Worm (Caenorhabditis elegans) whole organism, L4 larva: ENCODE data around the gene hil-7.

Experiments used
- D1046.2 ChIP-seq: fragments of 200-800 bp; sonication (Bioruptor generic); IDR thresholded peaks from 2 replicates; pipeline ENCODE4 v1.3.6; 2022; ENCODE audit warnings: missing genetic modification characterization, missing compliant biosample characterization
- R02D3.7 ChIP-seq: fragments of 150-350 bp; sonication (generic microtip); optimal IDR thresholded peaks from 3 replicates; lab custom pipeline; 2014; ENCODE audit warnings: missing biosample characterization, missing genetic modification characterization
- Y48G9A.11 ChIP-seq: fragments of 200-800 bp; sonication (Bioruptor generic); IDR thresholded peaks from 2 replicates; pipeline ENCODE4 v1.3.6; 2022; ENCODE audit warnings: missing genetic modification reagents, missing genetic modification characterization, missing compliant biosample characterization
- aha-1 ChIP-seq: fragments of 150-350 bp; peaks from one replicate; lab custom pipeline; 2014; ENCODE audit warnings: missing biosample characterization, missing genetic modification characterization
- arid-1 ChIP-seq: fragments of 200-800 bp; sonication (Bioruptor generic); conservative IDR thresholded peaks from 2 replicates; pipeline ENCODE4 v1.3.6; 2022; ENCODE audit warnings: missing genetic modification reagents, missing genetic modification characterization, missing compliant biosample characterization
- attf-4 ChIP-seq: sonication (generic microtip); optimal IDR thresholded peaks from 3 replicates; lab custom pipeline; 2017; ENCODE audit warnings: missing biosample characterization, missing genetic modification characterization
- ceh-20 ChIP-seq: fragments of 200-800 bp; sonication (Bioruptor generic); IDR thresholded peaks from 2 replicates; pipeline ENCODE4 v1.3.6; 2022; ENCODE audit warnings: missing genetic modification reagents, missing genetic modification characterization, missing compliant biosample characterization
- ceh-32 ChIP-seq: sonication (generic microtip); optimal IDR thresholded peaks from 2 replicates; lab custom pipeline; 2016; ENCODE audit warnings: mild to moderate bottlenecking, missing genetic modification characterization, missing compliant biosample characterization; ENCODE audit not compliant: poor library complexity
- ceh-62 ChIP-seq: sonication (generic microtip); optimal IDR thresholded peaks from 2 replicates; lab custom pipeline; 2017; ENCODE audit warnings: missing biosample characterization, missing genetic modification characterization
- ctbp-1 ChIP-seq: fragments of 200-800 bp; sonication (Bioruptor generic); IDR thresholded peaks from 2 replicates; pipeline ENCODE4 v1.3.6; 2022; ENCODE audit warnings: missing genetic modification reagents, missing genetic modification characterization, missing compliant biosample characterization
- daf-16 ChIP-seq, 3 experiments: sonication (generic microtip); optimal IDR thresholded peaks; 2 replicates each; lab custom pipeline; 2016 to 2017; ENCODE audit warnings: missing genetic modification characterization in 3 of 3, missing genetic modification reagents in 3 of 3, mild to moderate bottlenecking in 2 of 3, missing compliant biosample characterization in 2 of 3, missing biosample characterization in 1 of 3, moderate library complexity in 1 of 3
- daf-8 ChIP-seq: fragments of 200-800 bp; sonication (Bioruptor generic); IDR thresholded peaks from 2 replicates; pipeline ENCODE4 v1.3.6; 2022; ENCODE audit warnings: missing genetic modification characterization, missing compliant biosample characterization
- dpl-1 ChIP-seq: fragments of 150-350 bp; optimal IDR thresholded peaks from 2 replicates; lab custom pipeline; 2014; ENCODE audit warnings: missing biosample characterization, missing genetic modification reagents, missing genetic modification characterization
- duxl-1 ChIP-seq: sonication (generic microtip); optimal IDR thresholded peaks from 2 replicates; lab custom pipeline; 2016; ENCODE audit warnings: mild to moderate bottlenecking, missing genetic modification characterization, moderate library complexity, missing compliant biosample characterization; ENCODE audit not compliant: poor library complexity
- dve-1 ChIP-seq: sonication (generic microtip); optimal IDR thresholded peaks from 2 replicates; lab custom pipeline; 2017; ENCODE audit warnings: antibody characterized with exemption, mild to moderate bottlenecking, missing genetic modification characterization, missing compliant biosample characterization; ENCODE audit not compliant: insufficient read depth
- egl-43 ChIP-seq: fragments of 200-800 bp; sonication (Bioruptor generic); IDR thresholded peaks from 2 replicates; pipeline ENCODE4 v1.3.6; 2022; ENCODE audit warnings: missing genetic modification reagents, missing genetic modification characterization, missing compliant biosample characterization
- hif-1 ChIP-seq, 2 experiments: sonication (generic microtip); optimal IDR thresholded peaks; 2 replicates each; lab custom pipeline; 2016 to 2017; ENCODE audit warnings: missing compliant biosample characterization in 2 of 2, missing genetic modification characterization in 2 of 2, missing genetic modification reagents in 2 of 2, missing genotype in 2 of 2, mild to moderate bottlenecking in 1 of 2
- hlh-11 ChIP-seq: fragments of 200-800 bp; sonication (Bioruptor generic); optimal IDR thresholded peaks from 2 replicates; lab custom pipeline; 2018; ENCODE audit warnings: mild to moderate bottlenecking, missing genetic modification characterization, missing compliant biosample characterization
- jun-1 ChIP-seq: fragments of 150-350 bp; optimal IDR thresholded peaks from 2 replicates; lab custom pipeline; 2014; ENCODE audit warnings: missing biosample characterization, missing genetic modification reagents, missing genetic modification characterization
- lin-1 ChIP-seq: fragments of 200-800 bp; sonication (Bioruptor generic); IDR thresholded peaks from 2 replicates; pipeline ENCODE4 v1.3.6; 2022; ENCODE audit warnings: missing genetic modification reagents, missing genetic modification characterization, missing compliant biosample characterization
- lin-15B ChIP-seq: fragments of 150-350 bp; sonication (generic microtip); optimal IDR thresholded peaks from 3 replicates; lab custom pipeline; 2014; ENCODE audit warnings: missing biosample characterization, missing genetic modification characterization
- lin-38 ChIP-seq: fragments of 200-800 bp; sonication (Bioruptor generic); IDR thresholded peaks from 2 replicates; pipeline ENCODE4 v1.3.6; 2022; ENCODE audit warnings: missing genetic modification reagents, missing genetic modification characterization, missing compliant biosample characterization
- lin-39 ChIP-seq: fragments of 150-350 bp; optimal IDR thresholded peaks from 2 replicates; lab custom pipeline; 2014; ENCODE audit warnings: missing biosample characterization, missing genetic modification reagents, missing genetic modification characterization
- lsy-2 ChIP-seq, 2 experiments: fragments of 150-350 bp in 1 of 2; sonication (generic microtip) in 1 of 2; optimal IDR thresholded peaks; 2 replicates each; lab custom pipeline; 2014 to 2017; ENCODE audit warnings: missing biosample characterization in 2 of 2, missing genetic modification characterization in 2 of 2
- mes-2 ChIP-seq: sonication (generic microtip); optimal IDR thresholded peaks from 2 replicates; lab custom pipeline; 2016; ENCODE audit warnings: missing genotype, mild to moderate bottlenecking, missing genetic modification characterization, missing compliant biosample characterization; ENCODE audit not compliant: poor library complexity, severe bottlenecking
- nhr-102 ChIP-seq: sonication (generic microtip); optimal IDR thresholded peaks from 2 replicates; lab custom pipeline; 2016; ENCODE audit warnings: mild to moderate bottlenecking, missing genetic modification characterization, moderate library complexity, missing compliant biosample characterization
- nhr-111 ChIP-seq: fragments of 200-800 bp; sonication (Bioruptor generic); optimal IDR thresholded peaks from 2 replicates; lab custom pipeline; 2018; ENCODE audit warnings: mild to moderate bottlenecking, missing genetic modification characterization, missing compliant biosample characterization
- nhr-237 ChIP-seq: sonication (generic microtip); optimal IDR thresholded peaks from 2 replicates; lab custom pipeline; 2017; ENCODE audit warnings: missing biosample characterization, missing genetic modification characterization
- nhr-28 ChIP-seq: fragments of 150-350 bp; optimal IDR thresholded peaks from 2 replicates; lab custom pipeline; 2014; ENCODE audit warnings: missing biosample characterization, missing genetic modification characterization
- nhr-6 ChIP-seq: fragments of 150-350 bp; optimal IDR thresholded peaks from 2 replicates; lab custom pipeline; 2014; ENCODE audit warnings: missing biosample characterization, missing genetic modification characterization
- nhr-76 ChIP-seq: fragments of 150-350 bp; optimal IDR thresholded peaks from 2 replicates; lab custom pipeline; 2014; ENCODE audit warnings: missing biosample characterization, missing genetic modification characterization
- php-3 ChIP-seq: fragments of 200-800 bp; sonication (Bioruptor generic); IDR thresholded peaks from 2 replicates; pipeline ENCODE4 v1.3.6; 2022; ENCODE audit warnings: missing genetic modification reagents, missing genetic modification characterization, missing compliant biosample characterization
- pqm-1 ChIP-seq: sonication (generic microtip); optimal IDR thresholded peaks from 2 replicates; lab custom pipeline; 2017; ENCODE audit warnings: missing biosample characterization, missing genetic modification characterization
- saeg-2 ChIP-seq: fragments of 200-800 bp; sonication (Bioruptor generic); IDR thresholded peaks from 2 replicates; pipeline ENCODE4 v1.3.6; 2022; ENCODE audit warnings: missing genetic modification reagents, missing genetic modification characterization, missing compliant biosample characterization
- sdz-12 ChIP-seq: fragments of 200-800 bp; sonication (Bioruptor generic); optimal IDR thresholded peaks from 2 replicates; lab custom pipeline; 2018; ENCODE audit warnings: mild to moderate bottlenecking, missing genetic modification characterization, missing compliant biosample characterization
- snpc-1.2 ChIP-seq: fragments of 200-800 bp; sonication (Bioruptor generic); IDR thresholded peaks from 2 replicates; pipeline ENCODE4 v1.3.6; 2022; ENCODE audit warnings: missing genetic modification reagents, missing genetic modification characterization, missing compliant biosample characterization
- snpc-4 ChIP-seq: fragments of 150-350 bp; optimal IDR thresholded peaks from 2 replicates; lab custom pipeline; 2014; ENCODE audit warnings: missing biosample characterization, missing genetic modification characterization
- unc-130 ChIP-seq: sonication (generic microtip); optimal IDR thresholded peaks from 2 replicates; lab custom pipeline; 2016; ENCODE audit warnings: missing genetic modification reagents, missing genetic modification characterization, missing compliant biosample characterization
- unc-39 ChIP-seq: sonication (generic microtip); optimal IDR thresholded peaks from 2 replicates; lab custom pipeline; 2017; ENCODE audit warnings: missing biosample characterization, missing genetic modification characterization
- unc-62 ChIP-seq, 3 experiments: fragments of 150-350 bp in 1 of 3; sonication (generic microtip); optimal IDR thresholded peaks in 2 of 3; peaks in 1 of 3; 1 replicate in 1 of 3; 2 replicates in 2 of 3; lab custom pipeline; 2014 to 2017; ENCODE audit warnings: missing biosample characterization in 3 of 3, missing genetic modification characterization in 3 of 3, missing genetic modification reagents in 3 of 3, missing genotype in 1 of 3
- ztf-11 ChIP-seq: fragments of 150-350 bp; optimal IDR thresholded peaks from 2 replicates; lab custom pipeline; 2014; ENCODE audit warnings: missing biosample characterization, missing genetic modification characterization

The hil-7 gene

DNA sequence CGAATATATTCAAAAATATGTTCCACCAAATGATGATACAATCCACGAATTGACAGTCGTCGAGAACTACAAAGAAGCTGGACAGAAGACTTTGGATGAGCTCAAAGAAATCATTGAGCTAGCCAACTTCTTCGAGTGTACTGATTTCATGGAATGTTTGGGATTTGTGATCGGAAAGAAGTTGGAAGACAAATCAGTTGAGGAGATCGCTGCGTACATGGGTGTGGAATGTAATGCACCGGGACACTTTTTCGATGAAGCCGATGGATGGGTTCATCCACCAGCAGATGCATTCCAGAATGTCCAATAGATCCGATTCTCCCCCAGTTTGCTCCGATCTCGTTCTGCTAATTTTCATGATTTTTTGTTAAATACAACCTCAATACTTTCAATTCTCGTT is 42.6 kb upstream of the hil-7 start:
- TF ChIP-seq unc-130: no peak
- TF ChIP-seq dve-1 (tag; lab: Kevin White, UChicago): peak; percentile 21
- TF ChIP-seq R02D3.7 (tag; lab: Kevin White, UChicago): no peak
- TF ChIP-seq unc-62 (GFP tag; optimal IDR thresholded peaks at IDR 0.05 in 1 of 2; lab: Kevin White, UChicago): peak in 1 of 2 experiments; percentile 55
- no peak for TF ChIP-seq unc-62 (tag; optimal IDR thresholded peaks at IDR 0.05; lab: Kevin White, UChicago)

DNA sequence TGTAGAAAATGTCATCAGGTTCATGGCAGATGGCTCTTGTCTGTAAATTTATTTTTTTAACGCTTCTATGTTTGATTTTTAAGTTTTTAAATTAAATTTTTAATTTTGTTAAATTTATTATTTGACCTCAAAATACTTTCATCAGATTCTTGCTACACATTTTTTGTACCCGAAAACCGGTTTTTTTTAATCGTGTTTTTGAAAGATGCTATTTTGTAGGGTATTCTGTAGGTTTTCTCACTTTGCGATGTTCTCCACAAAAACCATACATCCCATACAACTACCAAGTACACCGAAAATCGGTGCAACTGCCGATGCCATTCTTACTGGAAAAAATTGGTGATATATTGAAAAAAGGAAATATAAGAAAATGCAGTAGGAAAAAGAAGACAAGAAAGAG is 40.2 kb upstream of the hil-7 start, which contains the start of gene nstp-2:
Gene nstp-2 (minus strand): TSS at position 326 of the 400 bp plus-strand sequence.
- TF ChIP-seq arid-1 (GFP tag; lab: Robert Waterston, UW) (no peak), nhr-102 (no peak), snpc-4 (tag; lab: Kevin White, UChicago) (no peak), nhr-237 (tag; lab: Kevin White, UChicago) (no peak), snpc-1.2 (GFP tag; lab: Robert Waterston, UW) (no peak), dpl-1 (no peak), nhr-28 (tag; lab: Kevin White, UChicago) (peak; percentile 86), daf-8 (GFP tag; lab: Robert Waterston, UW) (no peak)

DNA sequence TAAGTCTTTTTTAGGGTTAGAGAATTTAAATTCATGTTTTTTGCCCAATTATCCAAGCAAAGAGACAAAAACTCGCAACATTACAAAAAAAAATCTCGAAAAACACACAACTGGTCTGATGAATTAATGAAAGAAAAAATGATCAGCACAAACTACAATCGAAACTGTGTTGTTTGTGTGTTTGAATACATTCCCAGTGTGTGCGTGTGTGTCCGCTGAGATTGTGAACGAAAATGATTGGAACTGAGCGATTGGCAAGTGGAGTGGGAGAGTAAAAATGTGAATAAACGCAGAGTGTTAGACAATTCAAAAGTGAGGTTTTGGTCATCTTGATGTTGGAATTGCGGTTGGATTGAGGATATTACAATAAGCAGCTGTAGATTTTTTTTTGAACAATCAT is 39.5 kb upstream of the hil-7 start:
- no peak for TF ChIP-seq daf-16 (GFP tag; optimal IDR thresholded peaks at IDR 0.05; lab: Kevin White, UChicago)
- peak; percentile 39 for TF ChIP-seq daf-16 (tag; optimal IDR thresholded peaks at IDR 0.05; lab: Kevin White, UChicago)
- peak; percentile 6 for TF ChIP-seq hlh-11 (tag; lab: Kevin White, UChicago)
- no peak for TF ChIP-seq ztf-11 (tag; lab: Kevin White, UChicago)
- TF ChIP-seq nhr-28 (tag; lab: Kevin White, UChicago): peak; percentile 99
- peak; percentile 60 for TF ChIP-seq mes-2 (tag; lab: Kevin White, UChicago)
- no peak for TF ChIP-seq saeg-2

DNA sequence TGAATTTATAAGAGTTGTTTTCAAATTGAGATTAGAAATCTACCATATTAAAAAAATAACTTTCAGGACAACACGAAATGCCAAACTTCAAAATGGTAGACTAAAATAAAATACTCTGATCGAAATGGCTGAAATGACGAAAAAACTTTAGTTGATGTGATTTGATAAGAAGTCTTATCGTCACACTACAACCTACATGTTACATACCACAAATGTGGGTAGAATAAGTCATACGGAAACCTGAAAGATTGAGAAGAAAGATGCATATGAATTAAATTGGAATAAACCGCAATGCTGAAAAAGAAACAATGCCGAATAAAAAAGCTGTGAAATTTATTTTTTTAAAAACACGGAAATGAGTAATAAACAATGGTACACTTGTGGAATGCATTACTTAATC is 39.1 kb upstream of the hil-7 start:
- TF ChIP-seq lsy-2 (tag; optimal IDR thresholded peaks at IDR 0.05; lab: Kevin White, UChicago): no peak
- TF ChIP-seq nhr-28 (tag; lab: Kevin White, UChicago): peak; percentile 99
- TF ChIP-seq Y48G9A.11 (GFP tag; lab: Robert Waterston, UW): no peak
- no peak for TF ChIP-seq unc-39
- TF ChIP-seq daf-16 (GFP tag; optimal IDR thresholded peaks at IDR 0.05; lab: Kevin White, UChicago): no peak
- TF ChIP-seq daf-16 (tag; optimal IDR thresholded peaks at IDR 0.05; lab: Kevin White, UChicago): peak; percentile 3
- no peak for TF ChIP-seq snpc-4 (tag; lab: Kevin White, UChicago)
- peak; percentile 18 for TF ChIP-seq pqm-1 (tag; lab: Kevin White, UChicago)
- TF ChIP-seq D1046.2 (GFP tag; lab: Robert Waterston, UW): no peak
- TF ChIP-seq duxl-1 (tag; lab: Kevin White, UChicago): no peak
- TF ChIP-seq nhr-111 (GFP tag; lab: Kevin White, UChicago): no peak
- TF ChIP-seq unc-62 (GFP tag; optimal IDR thresholded peaks at IDR 0.05 in 1 of 2; lab: Kevin White, UChicago): peak in 1 of 2 experiments; percentile 50
- no peak for TF ChIP-seq unc-62 (tag; optimal IDR thresholded peaks at IDR 0.05; lab: Kevin White, UChicago)
- TF ChIP-seq ceh-62 (tag; lab: Kevin White, UChicago): no peak
- no peak for TF ChIP-seq lin-38
- peak; percentile 77 for TF ChIP-seq aha-1
- no peak for TF ChIP-seq egl-43 (GFP tag; lab: Robert Waterston, UW)
- no peak for TF ChIP-seq lin-1 (GFP tag; lab: Robert Waterston, UW)
- no peak for TF ChIP-seq hif-1 (tag; optimal IDR thresholded peaks at IDR 0.05; lab: Kevin White, UChicago)

DNA sequence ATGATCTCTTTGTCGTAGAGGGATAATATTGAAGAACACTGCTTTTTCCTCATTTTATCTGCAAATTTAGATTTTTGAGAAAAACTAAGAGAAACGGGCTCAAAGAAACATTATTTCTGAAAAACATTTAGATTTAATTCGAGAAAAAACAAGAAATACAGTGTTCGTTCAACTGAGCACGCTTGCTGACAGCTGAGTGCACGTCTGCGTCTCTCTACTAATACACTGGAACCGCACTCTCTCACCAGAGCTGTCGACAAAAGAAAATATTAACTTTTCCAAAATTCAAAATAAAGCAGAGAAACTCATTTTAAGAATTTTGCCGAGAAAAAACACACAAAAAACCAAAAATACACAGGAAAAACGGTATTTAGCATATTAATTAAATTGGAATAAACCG is 32.8 kb upstream of the hil-7 start, which contains the start of gene drh-1:
Gene drh-1 (minus strand): TSS at position 58 of the 400 bp plus-strand sequence.
- no peak for TF ChIP-seq attf-4 (tag; lab: Kevin White, UChicago)
- TF ChIP-seq nhr-6 (tag; lab: Kevin White, UChicago): peak; percentile 18
- TF ChIP-seq snpc-1.2 (GFP tag; lab: Robert Waterston, UW): peak; percentile 73
- no peak for TF ChIP-seq nhr-76 (tag; lab: Kevin White, UChicago)
- TF ChIP-seq lsy-2 (tag; optimal IDR thresholded peaks at IDR 0.05; lab: Kevin White, UChicago): peak in 1 of 2 experiments; percentile 65
- TF ChIP-seq dve-1 (tag; lab: Kevin White, UChicago): peak; percentile 44
- no peak for TF ChIP-seq unc-39
- no peak for TF ChIP-seq php-3 (GFP tag; lab: Robert Waterston, UW)
- TF ChIP-seq ceh-32 (tag; lab: Kevin White, UChicago): no peak
- TF ChIP-seq ceh-20: no peak
- TF ChIP-seq sdz-12 (GFP tag; lab: Kevin White, UChicago): no peak
- TF ChIP-seq jun-1 (tag; lab: Kevin White, UChicago): no peak
- TF ChIP-seq lin-39 (tag; lab: Kevin White, UChicago): no peak
- no peak for TF ChIP-seq ctbp-1 (GFP tag; lab: Robert Waterston, UW)
- TF ChIP-seq lin-15B (tag; lab: Kevin White, UChicago): no peak
- peak; percentile 46 for TF ChIP-seq mes-2 (tag; lab: Kevin White, UChicago)
- no peak for TF ChIP-seq daf-16 (GFP tag; optimal IDR thresholded peaks at IDR 0.05; lab: Kevin White, UChicago)
- TF ChIP-seq daf-16 (tag; optimal IDR thresholded peaks at IDR 0.05; lab: Kevin White, UChicago): peak; percentile 22
- TF ChIP-seq snpc-4 (tag; lab: Kevin White, UChicago): no peak
